Fruit fly (Drosophila melanogaster): ENCODE results near the gene eRF3.
A peak's percentile ranks its signal among the peaks of the same experiment; 100 is the strongest.

The eRF3 gene

dm6 chr2L:12423106-12423836 lies 11.0 kb upstream of the eRF3 start, which contains the start of gene vir-1 (continued):
- TF ChIP-seq ERR (GFP tag; optimal IDR thresholded peaks at IDR 0.05) (no peak), sens (GFP tag) (peak; percentile 62), Vsx1 (GFP tag; optimal IDR thresholded peaks at IDR 0.05) (no peak), rib (GFP tag; IDR thresholded peaks at IDR 0.05) (peak; percentile 52), CG13775 (GFP tag; optimal IDR thresholded peaks at IDR 0.05) (no peak), chm (GFP tag; IDR thresholded peaks at IDR 0.05) (peak; percentile 54; the same call in 1 of the 2 replicates), CG12299 (tag; optimal IDR thresholded peaks at IDR 0.05) (no peak), sna (GFP tag; IDR thresholded peaks at IDR 0.05; ENCODE audit: partially characterized antibody) (no peak), Bgb (GFP tag; IDR thresholded peaks at IDR 0.05; ENCODE audit: partially characterized antibody) (0 out of 2 replicates have a peak, but pooled peaks have one; percentile 13), CG18262 (tag; optimal IDR thresholded peaks at IDR 0.05) (no peak), H15 (GFP tag; IDR thresholded peaks at IDR 0.05) (no peak), CG17802 (tag; optimal IDR thresholded peaks at IDR 0.05) (no peak), cg (GFP tag; optimal IDR thresholded peaks at IDR 0.05) (no peak), CG10543 (GFP tag; optimal IDR thresholded peaks at IDR 0.05) (peak; percentile 3), trem (tag; optimal IDR thresholded peaks at IDR 0.05) (no peak), stwl (tag; optimal IDR thresholded peaks at IDR 0.05) (no peak), NfI (GFP tag; optimal IDR thresholded peaks at IDR 0.05) (no peak), Jarid2 (GFP tag; optimal IDR thresholded peaks at IDR 0.05) (peak; percentile 18), sqz (GFP tag; optimal IDR thresholded peaks at IDR 0.05) (peak; percentile 38), chinmo (GFP tag; IDR thresholded peaks at IDR 0.05; ENCODE audit: partially characterized antibody) (peak; percentile 79; the same call in 1 of the 4 replicates), mirr (GFP tag; optimal IDR thresholded peaks at IDR 0.05) (peak; percentile 25), Side (GFP tag; optimal IDR thresholded peaks at IDR 0.05) (no peak), CG8359 (GFP tag; optimal IDR thresholded peaks at IDR 0.05; ENCODE audit: borderline replicate concordance) (no peak), sd (tag; optimal IDR thresholded peaks at IDR 0.05) (peak; percentile 64), CG33557 (GFP tag; optimal IDR thresholded peaks at IDR 0.05) (no peak), z (GFP tag; IDR thresholded peaks at IDR 0.05) (peak; percentile 62; the same call in 2 of the 3 replicates), Hmr (GFP tag; optimal IDR thresholded peaks at IDR 0.05) (no peak), sens-2 (GFP tag; IDR thresholded peaks at IDR 0.05) (no peak), Atf-2 (GFP tag; optimal IDR thresholded peaks at IDR 0.05) (no peak), CG13287 (GFP tag; IDR thresholded peaks at IDR 0.05; ENCODE audit: partially characterized antibody) (peak; percentile 21; the same call in 1 of the 2 replicates), NFAT (GFP tag; IDR thresholded peaks at IDR 0.05) (peak; percentile 49; the same call in 1 of the 2 replicates), CG10366 (GFP tag; IDR thresholded peaks at IDR 0.05) (no peak), odd (GFP tag; optimal IDR thresholded peaks at IDR 0.05) (no peak), Mad (GFP tag; optimal IDR thresholded peaks at IDR 0.05) (no peak), CG12769 (tag; optimal IDR thresholded peaks at IDR 0.05) (peak; percentile 41), zen (tag; optimal IDR thresholded peaks at IDR 0.05) (no peak), CG14050 (GFP tag; IDR thresholded peaks at IDR 0.05) (no peak)

- TF ChIP-seq ash1 (GFP tag; optimal IDR thresholded peaks at IDR 0.05) (no peak), pan (optimal IDR thresholded peaks at IDR 0.05) (no peak), pan (GFP tag; optimal IDR thresholded peaks at IDR 0.05 in 1 of 2, IDR thresholded peaks at IDR 0.05 in 1 of 2) (peak in 1 of 2 experiments; percentile 66), CG6272 (GFP tag; IDR thresholded peaks at IDR 0.05) (no peak), zen2 (GFP tag; IDR thresholded peaks at IDR 0.05; ENCODE audit: partially characterized antibody) (no peak), CG11723 (GFP tag; optimal IDR thresholded peaks at IDR 0.05) (no peak), CG17568 (GFP tag; optimal IDR thresholded peaks at IDR 0.05) (peak; percentile 55), insv (GFP tag; optimal IDR thresholded peaks at IDR 0.05) (peak in 1 of 2 experiments; percentile 58), Myb (GFP tag; optimal IDR thresholded peaks at IDR 0.05) (peak; percentile 94), CG6813 (GFP tag; optimal IDR thresholded peaks at IDR 0.05) (no peak), twi (tag; optimal IDR thresholded peaks at IDR 0.05) (peak; percentile 29), CG4617 (GFP tag; optimal IDR thresholded peaks at IDR 0.05; ENCODE audit: borderline replicate concordance) (peak; percentile 2), fu2 (GFP tag; optimal IDR thresholded peaks at IDR 0.05) (peak; percentile 6), CG11093 (GFP tag; IDR thresholded peaks at IDR 0.05) (no peak)
These were observed 9.7 kb upstream of the eRF3 start, which contains the start of gene Fam92 for dm6 chr2L:12424555-12424954. Fam92 (plus strand) TSS chr2L:12424904.

All from whole organism, embryonic.